Worm (Caenorhabditis elegans) whole organism, young adult: ENCODE data around the gene T23F2.3.
A peak's percentile ranks its signal among the peaks of the same experiment; 100 is the strongest.

Experiments used
- Y95B8A.8 ChIP-seq: fragments of 200-800 bp; sonication (Bioruptor generic); IDR thresholded peaks from 2 replicates; pipeline ENCODE4 v1.3.6; 2022; ENCODE audit warnings: missing genetic modification reagents, missing genetic modification characterization, missing compliant biosample characterization
- ama-1 ChIP-seq, 3 experiments: fragments of 150-350 bp in 1 of 3; sonication (generic microtip) in 2 of 3; optimal IDR thresholded peaks; 2 replicates each; lab custom pipeline; 2014 to 2018; ENCODE audit warnings: missing biosample characterization in 2 of 3, missing genetic modification characterization in 2 of 3, missing genetic modification reagents in 2 of 3
- athp-1 ChIP-seq: sonication (generic microtip); optimal IDR thresholded peaks from 2 replicates; lab custom pipeline; 2017; ENCODE audit warnings: mild to moderate bottlenecking, missing genetic modification characterization, missing compliant biosample characterization
- efl-1 ChIP-seq: fragments of 150-350 bp; optimal IDR thresholded peaks from 2 replicates; lab custom pipeline; 2014; ENCODE audit warnings: missing biosample characterization, missing genetic modification reagents, missing genetic modification characterization
- ekl-4 ChIP-seq: fragments of 200-800 bp; sonication (Bioruptor generic); IDR thresholded peaks from 2 replicates; pipeline ENCODE4 v1.3.6; 2022; ENCODE audit warnings: missing genetic modification reagents, missing genetic modification characterization, missing compliant biosample characterization
- madf-6 ChIP-seq: fragments of 200-800 bp; sonication (Bioruptor generic); IDR thresholded peaks from 2 replicates; pipeline ENCODE4 v1.3.6; 2022; ENCODE audit warnings: missing genetic modification reagents, missing genetic modification characterization, missing compliant biosample characterization
- mel-28 ChIP-seq: sonication (generic microtip); optimal IDR thresholded peaks from 2 replicates; lab custom pipeline; 2016; ENCODE audit warnings: borderline replicate concordance, mild to moderate bottlenecking, missing genetic modification characterization, missing compliant biosample characterization
- nhr-80 ChIP-seq: sonication (generic microtip); optimal IDR thresholded peaks from 2 replicates; lab custom pipeline; 2016; ENCODE audit warnings: missing genetic modification characterization, missing compliant biosample characterization
- snpc-4 ChIP-seq, 5 experiments: fragments of 150-350 bp in 1 of 5; sonication (generic microtip) in 4 of 5; optimal IDR thresholded peaks; 2 replicates each; lab custom pipeline; 2014 to 2018; ENCODE audit warnings: missing genetic modification characterization in 5 of 5, missing biosample characterization in 3 of 5, antibody characterized with exemption in 2 of 5, mild to moderate bottlenecking in 2 of 5, missing compliant biosample characterization in 2 of 5, missing genotype in 2 of 5, moderate library complexity in 2 of 5, missing genetic modification reagents in 1 of 5
- ztf-22 ChIP-seq: fragments of 200-800 bp; sonication (Bioruptor generic); optimal IDR thresholded peaks from 2 replicates; lab custom pipeline; 2018; ENCODE audit warnings: mild to moderate bottlenecking, missing genetic modification characterization, moderate library complexity, missing compliant biosample characterization
- ztf-25 ChIP-seq: fragments of 200-800 bp; sonication (Bioruptor generic); IDR thresholded peaks from 2 replicates; pipeline ENCODE4 v1.3.6; 2022; ENCODE audit warnings: missing genetic modification reagents, missing genetic modification characterization, missing compliant biosample characterization
- ztf-28 ChIP-seq: fragments of 200-800 bp; sonication (Bioruptor generic); IDR thresholded peaks from 2 replicates; pipeline ENCODE4 v1.3.6; 2022; ENCODE audit warnings: missing genetic modification reagents, missing genetic modification characterization, missing compliant biosample characterization

DNA sequence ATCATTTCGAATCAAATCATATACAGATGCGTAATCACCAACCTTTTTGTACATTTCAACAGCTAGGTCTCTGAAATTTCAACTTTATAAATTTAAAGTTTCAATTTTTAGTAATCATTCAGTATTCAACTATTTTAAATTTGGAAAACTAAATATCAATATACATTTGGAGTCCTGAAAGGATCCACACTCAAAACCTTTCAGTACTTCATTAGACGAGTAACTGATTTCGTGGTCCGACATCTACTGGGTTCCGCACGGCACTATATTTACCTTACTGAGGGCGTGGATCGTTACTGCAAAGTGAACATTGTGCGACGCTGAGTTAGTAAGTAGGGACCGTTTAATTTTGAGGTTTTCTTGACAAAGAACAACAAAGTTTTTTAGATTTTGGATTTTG lies 35.7 kb upstream of the T23F2.3 start:
- TF ChIP-seq mel-28 (no peak), ztf-22 (no peak), efl-1 (GFP tag; lab: Kevin White, UChicago) (no peak), Y95B8A.8 (no peak), madf-6 (GFP tag; lab: Robert Waterston, UW) (no peak), ekl-4 (GFP tag; lab: Robert Waterston, UW) (no peak), ztf-25 (GFP tag; lab: Robert Waterston, UW) (no peak), ztf-28 (GFP tag; lab: Robert Waterston, UW) (no peak), nhr-80 (no peak), snpc-4 (GFP tag; optimal IDR thresholded peaks at IDR 0.05; lab: Kevin White, UChicago) (peak; percentile 18), snpc-4 (tag; optimal IDR thresholded peaks at IDR 0.05; lab: Kevin White, UChicago) (peak in 2 of 4 experiments; percentile 50 to 69), athp-1 (tag; lab: Kevin White, UChicago) (no peak), ama-1 (optimal IDR thresholded peaks at IDR 0.05; lab: Kevin White, UChicago) (no peak), ama-1 (GFP tag; optimal IDR thresholded peaks at IDR 0.05; lab: Kevin White, UChicago) (no peak)
